Worm (Caenorhabditis elegans) whole organism, early embryonic: Measurements from ENCODE around the gene fbxb-6.

Experiments
- B0310.2 ChIP-seq: sonication (generic microtip); optimal IDR thresholded peaks from 2 replicates; lab custom pipeline; 2016; ENCODE audit warnings: mild to moderate bottlenecking, missing genetic modification characterization, missing compliant biosample characterization
- ceh-13 ChIP-seq: fragments of 200-800 bp; sonication (Bioruptor generic); optimal IDR thresholded peaks from 2 replicates; lab custom pipeline; 2018; ENCODE audit warnings: mild to moderate bottlenecking, missing genetic modification characterization, missing compliant biosample characterization
- ceh-36 ChIP-seq: sonication (generic microtip); optimal IDR thresholded peaks from 2 replicates; lab custom pipeline; 2016; ENCODE audit warnings: missing genetic modification characterization, inconsistent platforms, missing compliant biosample characterization
- flt-1 ChIP-seq: fragments of 200-800 bp; sonication (Bioruptor generic); IDR thresholded peaks from 2 replicates; pipeline ENCODE4 v1.3.6; 2022; ENCODE audit warnings: missing genetic modification characterization, missing compliant biosample characterization
- hmbx-1 ChIP-seq: sonication (generic microtip); optimal IDR thresholded peaks from 2 replicates; lab custom pipeline; 2016; ENCODE audit warnings: mild to moderate bottlenecking, missing genetic modification characterization, missing compliant biosample characterization
- hnd-1 ChIP-seq: sonication (generic microtip); optimal IDR thresholded peaks from 2 replicates; lab custom pipeline; 2016; ENCODE audit warnings: missing genetic modification characterization, missing compliant biosample characterization
- scrt-1 ChIP-seq: fragments of 200-800 bp; sonication (Bioruptor generic); IDR thresholded peaks from 2 replicates; pipeline ENCODE4 v1.3.6; 2022; ENCODE audit warnings: missing genetic modification characterization, missing compliant biosample characterization
- tbx-11 ChIP-seq: fragments of 200-800 bp; sonication (Bioruptor generic); IDR thresholded peaks from 2 replicates; pipeline ENCODE4 v1.3.6; 2022; ENCODE audit warnings: missing genetic modification characterization, missing compliant biosample characterization

- TF ChIP-seq ceh-36 (tag; lab: Kevin White, UChicago) (no peak), tbx-11 (GFP tag; lab: Robert Waterston, UW) (no peak), B0310.2 (no peak), hnd-1 (tag; lab: Kevin White, UChicago) (no peak), flt-1 (GFP tag; lab: Robert Waterston, UW) (no peak), ceh-13 (GFP tag; lab: Kevin White, UChicago) (no peak), hmbx-1 (tag; lab: Kevin White, UChicago) (no peak), scrt-1 (GFP tag; lab: Robert Waterston, UW) (no peak)
These were observed 19.2 kb downstream of the fbxb-6 start, which contains the start of the genes T16A1.5 and fbxc-49 for ce11 chrII:2083726-2084179.
